Fruit fly (Drosophila melanogaster): ENCODE data around the gene Gr94a.
A peak's percentile ranks its signal among the peaks of the same experiment; 100 is the strongest.

The Gr94a gene

dm6 chr3R:23067209-23067826 is 15.8 kb downstream of the Gr94a start, which contains the start of gene CG17111:
TSS of gene CG17111 (minus strand) at chr3R:23067259.
- TF ChIP-seq Hr4 (GFP tag; optimal IDR thresholded peaks at IDR 0.05) (peak; percentile 25), OdsH (GFP tag; optimal IDR thresholded peaks at IDR 0.05) (peak; percentile 20), CG3919 (GFP tag; optimal IDR thresholded peaks at IDR 0.05) (no peak), CG8632 (GFP tag; optimal IDR thresholded peaks at IDR 0.05) (no peak), CG32006 (GFP tag; optimal IDR thresholded peaks at IDR 0.05) (peak; percentile 49), Smox (GFP tag; optimal IDR thresholded peaks at IDR 0.05) (peak; percentile 4), Sox15 (GFP tag; optimal IDR thresholded peaks at IDR 0.05) (no peak), CG16779 (tag; optimal IDR thresholded peaks at IDR 0.05) (no peak), salr (GFP tag; optimal IDR thresholded peaks at IDR 0.05) (no peak), CG9139 (GFP tag; optimal IDR thresholded peaks at IDR 0.05) (no peak), Met (GFP tag; optimal IDR thresholded peaks at IDR 0.05) (peak; percentile 13), CG31627 (GFP tag; optimal IDR thresholded peaks at IDR 0.05) (no peak), fd59A (GFP tag; optimal IDR thresholded peaks at IDR 0.05) (no peak), svp (GFP tag) (peak; percentile 46), Eip78C (GFP tag) (no peak), vri (GFP tag; optimal IDR thresholded peaks at IDR 0.05) (no peak), achi (GFP tag; optimal IDR thresholded peaks at IDR 0.05) (peak; percentile 13), CG10669 (GFP tag; optimal IDR thresholded peaks at IDR 0.05) (no peak), fkh (GFP tag; optimal IDR thresholded peaks at IDR 0.05) (no peak), CG10631 (GFP tag; optimal IDR thresholded peaks at IDR 0.05) (peak; percentile 7), ss (GFP tag; optimal IDR thresholded peaks at IDR 0.05) (no peak), topi (GFP tag; optimal IDR thresholded peaks at IDR 0.05) (no peak), CG1621 (tag; optimal IDR thresholded peaks at IDR 0.05) (no peak)

DNA sequence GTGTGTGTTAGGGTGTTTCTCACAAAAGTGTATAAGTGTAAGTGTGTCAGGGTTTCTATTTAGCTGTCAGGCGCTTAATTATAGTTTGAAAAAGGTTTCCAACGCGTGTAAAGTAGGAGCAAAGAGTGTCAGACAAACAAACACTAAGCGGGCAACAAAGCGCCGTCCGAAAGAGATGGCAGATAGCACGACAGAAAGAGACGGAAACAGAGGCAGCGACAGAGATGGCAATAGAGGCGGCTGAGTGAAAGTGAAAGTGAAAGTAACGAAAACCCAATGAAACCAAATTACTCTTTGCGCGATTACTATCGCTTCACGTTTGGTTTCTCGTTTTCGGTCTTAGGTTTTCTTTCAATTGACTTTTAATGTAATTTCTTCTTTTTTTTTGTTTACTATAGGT is 23.0 kb downstream of the Gr94a start:
- TF ChIP-seq dsx (GFP tag; optimal IDR thresholded peaks at IDR 0.05; ENCODE audit: poor library complexity, severe bottlenecking) (no peak), dac (GFP tag; optimal IDR thresholded peaks at IDR 0.05) (no peak), Smox (GFP tag; optimal IDR thresholded peaks at IDR 0.05) (no peak), acj6 (GFP tag; optimal IDR thresholded peaks at IDR 0.05) (no peak), Gug (GFP tag; IDR thresholded peaks at IDR 0.05) (no peak), CG31627 (GFP tag; optimal IDR thresholded peaks at IDR 0.05) (no peak), Blimp-1 (GFP tag; optimal IDR thresholded peaks at IDR 0.05) (no peak), salr (GFP tag; optimal IDR thresholded peaks at IDR 0.05) (no peak), topi (GFP tag; optimal IDR thresholded peaks at IDR 0.05) (no peak), CG6792 (GFP tag; optimal IDR thresholded peaks at IDR 0.05) (no peak), eg (GFP tag; IDR thresholded peaks at IDR 0.05) (no peak), Sox14 (GFP tag; optimal IDR thresholded peaks at IDR 0.05) (no peak)

DNA sequence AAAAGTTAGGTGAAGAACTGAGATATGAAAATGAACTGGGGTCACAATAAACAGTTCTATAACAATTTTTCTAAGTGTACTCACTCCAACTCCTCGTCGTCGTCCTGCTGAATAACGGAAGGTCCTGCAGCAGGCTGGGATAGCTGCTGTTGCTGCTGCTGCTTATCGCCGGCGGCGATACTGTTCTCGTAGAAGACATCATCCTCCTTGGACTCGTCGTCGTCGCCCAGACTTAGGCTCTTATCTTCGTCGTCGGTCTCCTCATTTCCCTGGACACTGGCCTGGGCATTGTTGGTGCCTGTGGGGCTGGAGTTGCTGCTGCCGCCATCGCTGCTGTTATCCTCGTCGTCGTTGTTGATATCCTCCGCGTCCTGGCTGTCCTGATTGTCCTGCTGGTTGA is 29.8 kb downstream of the Gr94a start:
- TF ChIP-seq svp (GFP tag) (peak; percentile 45), fd85E (GFP tag; optimal IDR thresholded peaks at IDR 0.05) (no peak)

- TF ChIP-seq Eip93F (GFP tag; optimal IDR thresholded peaks at IDR 0.05) = no peak
- TF ChIP-seq dac (GFP tag; optimal IDR thresholded peaks at IDR 0.05) = no peak
- TF ChIP-seq Gug (GFP tag; IDR thresholded peaks at IDR 0.05) = no peak
- no peak for TF ChIP-seq Met (GFP tag; optimal IDR thresholded peaks at IDR 0.05)
These were observed 36.8 kb downstream of the Gr94a start for dm6 chr3R:23088252-23088651.

DNA sequence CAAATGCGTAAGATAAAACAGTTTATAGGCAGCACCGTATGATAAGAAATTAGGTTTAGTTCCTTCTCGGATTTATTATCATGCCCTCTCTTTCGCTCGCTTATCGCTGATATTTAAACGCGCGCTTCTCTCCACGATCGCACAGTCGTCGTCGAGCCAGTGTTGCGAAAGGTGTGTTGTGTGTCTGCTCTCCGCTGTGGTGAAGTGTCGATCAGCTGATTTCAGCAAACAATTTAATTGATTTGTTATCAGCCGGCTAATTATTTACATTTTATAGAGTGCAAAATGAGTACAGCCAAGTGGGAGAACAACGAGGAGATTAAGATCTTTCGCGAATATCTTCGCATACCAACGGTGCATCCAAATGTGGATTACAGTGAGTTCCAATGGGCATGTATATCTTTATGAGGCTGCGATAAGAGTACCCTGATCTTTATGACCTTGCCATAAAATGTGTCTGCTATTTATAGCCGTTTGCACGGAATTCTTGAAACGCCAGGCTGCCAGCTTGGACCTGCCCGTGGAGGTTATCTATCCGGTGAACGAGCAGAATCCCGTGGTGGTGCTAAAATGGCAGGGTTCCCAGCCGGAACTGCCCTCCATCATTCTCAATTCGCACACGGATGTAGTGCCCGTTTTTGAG is 40.2 kb downstream of the Gr94a start, which contains the start of the genes CG17110 and CG6726:
TSS of gene CG17110 (plus strand) at position 139 of the 643 bp plus-strand sequence.
TSS of gene CG6726 (plus strand) at position 139 of the 643 bp plus-strand sequence.
- TF ChIP-seq fkh (GFP tag; optimal IDR thresholded peaks at IDR 0.05) (peak; percentile 72), CG3032 (tag; optimal IDR thresholded peaks at IDR 0.05) (no peak), Lpt (GFP tag; optimal IDR thresholded peaks at IDR 0.05) (no peak), CG11902 (GFP tag; optimal IDR thresholded peaks at IDR 0.05) (no peak), CG6276 (GFP tag; optimal IDR thresholded peaks at IDR 0.05) (peak; percentile 4), vri (GFP tag; optimal IDR thresholded peaks at IDR 0.05) (peak; percentile 30), svp (GFP tag) (peak; percentile 97)

Data from whole organism, prepupa.